Fruit fly (Drosophila melanogaster) Kc167 (cell line): ENCODE data around the gene Ac13E.

Experiments used
- Myc ChIP-seq: fragments of >200 bp; optimal IDR thresholded peaks from 2 replicates; lab custom pipeline; 2017; ENCODE audit warnings: missing external identifiers
- ttk ChIP-seq: sonication (Bioruptor generic); optimal IDR thresholded peaks from 2 replicates; lab custom pipeline; 2017; ENCODE audit warnings: missing external identifiers

dm6 chrX:15522426-15523153 is 31.5 kb downstream of the Ac13E start:
- no peak for TF ChIP-seq ttk
- TF ChIP-seq Myc (lab: Kevin White, UChicago): no peak
